Fruit fly (Drosophila melanogaster) S2 (cell line): ENCODE measurements around the gene CG6067.

Experiments
- CG8478 ChIP-seq: fragments of >200 bp; optimal IDR thresholded peaks from 2 replicates; lab custom pipeline; 2018
- CTCF ChIP-seq, 2 experiments: fragments of >200 bp; optimal IDR thresholded peaks; 2 replicates each; lab custom pipeline; 2018

DNA sequence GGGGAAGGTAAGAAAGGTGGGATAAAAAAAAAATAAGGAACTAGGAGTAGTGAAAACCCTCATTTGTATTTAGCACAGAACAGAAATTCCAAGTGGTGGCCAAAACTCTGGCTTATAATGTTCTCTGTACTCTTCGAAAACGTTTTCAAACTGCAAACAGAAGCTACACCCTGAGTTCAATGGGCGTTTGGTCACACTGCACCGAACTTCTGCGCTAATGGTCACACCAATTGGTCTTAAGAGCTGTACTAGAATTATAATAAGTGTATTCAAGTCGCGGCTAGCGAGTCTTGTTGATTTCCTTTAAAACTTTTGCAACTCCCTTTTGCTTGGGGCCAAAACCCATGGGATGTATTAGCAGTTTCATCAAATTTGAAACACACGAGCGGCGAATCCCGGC, 33.4 kb upstream of the CG6067 start:
- TF ChIP-seq CTCF (optimal IDR thresholded peaks at IDR 0.05; lab: Kevin White, UChicago) (no peak), CG8478 (lab: Kevin White, UChicago) (no peak)
